Worm (Caenorhabditis elegans) whole organism, L2 larva: ENCODE data around the gene ngn-1.

Experiments used
- C34F6.9 ChIP-seq: fragments of 150-350 bp; optimal IDR thresholded peaks from 2 replicates; lab custom pipeline; 2014; ENCODE audit warnings: missing biosample characterization, missing genetic modification characterization
- F13H6.1 ChIP-seq: sonication (generic microtip); optimal IDR thresholded peaks from 2 replicates; lab custom pipeline; 2016; ENCODE audit warnings: missing genetic modification characterization, missing compliant biosample characterization
- R02D3.7 ChIP-seq: fragments of 150-350 bp; optimal IDR thresholded peaks from 2 replicates; lab custom pipeline; 2014; ENCODE audit warnings: missing biosample characterization, missing genetic modification characterization
- Y55F3AM.14 ChIP-seq: fragments of 200-800 bp; sonication (Bioruptor generic); optimal IDR thresholded peaks from 2 replicates; lab custom pipeline; 2018; ENCODE audit warnings: mild to moderate bottlenecking, missing genetic modification characterization, missing compliant biosample characterization
- ZK546.5 ChIP-seq: sonication (generic microtip); optimal IDR thresholded peaks from 2 replicates; lab custom pipeline; 2017; ENCODE audit warnings: missing biosample characterization, missing genetic modification characterization
- alr-1 ChIP-seq: fragments of 150-350 bp; optimal IDR thresholded peaks from 2 replicates; lab custom pipeline; 2014; ENCODE audit warnings: missing biosample characterization, missing genetic modification characterization
- aly-2 ChIP-seq: fragments of 150-350 bp; optimal IDR thresholded peaks from 2 replicates; lab custom pipeline; 2014; ENCODE audit warnings: missing biosample characterization, missing genetic modification characterization
- blmp-1 ChIP-seq: sonication (generic microtip); optimal IDR thresholded peaks from 2 replicates; lab custom pipeline; 2017; ENCODE audit warnings: missing genetic modification characterization, mild to moderate bottlenecking, missing compliant biosample characterization, antibody characterized with exemption, moderate library complexity; ENCODE audit not compliant: insufficient read depth
- ceh-16 ChIP-seq: fragments of 150-350 bp; optimal IDR thresholded peaks from 2 replicates; lab custom pipeline; 2014; ENCODE audit warnings: missing biosample characterization, missing genetic modification characterization
- ceh-82 ChIP-seq: fragments of 150-350 bp; optimal IDR thresholded peaks from 2 replicates; lab custom pipeline; 2014; ENCODE audit warnings: missing biosample characterization, missing genetic modification characterization
- crh-2 ChIP-seq: sonication (generic microtip); optimal IDR thresholded peaks from 2 replicates; lab custom pipeline; 2017; ENCODE audit warnings: missing biosample characterization, missing genetic modification characterization
- egl-27 ChIP-seq: sonication (generic microtip); optimal IDR thresholded peaks from 3 replicates; lab custom pipeline; 2017; ENCODE audit warnings: missing biosample characterization, missing genetic modification reagents, missing genetic modification characterization
- elt-1 ChIP-seq: fragments of 150-350 bp; optimal IDR thresholded peaks from 2 replicates; lab custom pipeline; 2014; ENCODE audit warnings: missing biosample characterization, missing genetic modification characterization
- fos-1 ChIP-seq: fragments of 150-350 bp; optimal IDR thresholded peaks from 2 replicates; lab custom pipeline; 2014; ENCODE audit warnings: missing biosample characterization, missing genetic modification characterization
- gmeb-1 ChIP-seq: fragments of 150-350 bp; optimal IDR thresholded peaks from 2 replicates; lab custom pipeline; 2014; ENCODE audit warnings: missing biosample characterization, missing genetic modification characterization
- lin-11 ChIP-seq: fragments of 150-350 bp; sonication (generic microtip); optimal IDR thresholded peaks from 2 replicates; lab custom pipeline; 2014; ENCODE audit warnings: missing biosample characterization, missing genetic modification characterization, inconsistent platforms, mixed read lengths
- lin-13 ChIP-seq: fragments of 150-350 bp; optimal IDR thresholded peaks from 2 replicates; lab custom pipeline; 2014; ENCODE audit warnings: missing biosample characterization, missing genetic modification reagents, missing genetic modification characterization
- lin-39 ChIP-seq: fragments of 150-350 bp; optimal IDR thresholded peaks from 2 replicates; lab custom pipeline; 2014; ENCODE audit warnings: missing biosample characterization, missing genetic modification reagents, missing genetic modification characterization
- lsy-2 ChIP-seq, 2 experiments: fragments of 150-350 bp in 1 of 2; sonication (generic microtip) in 1 of 2; optimal IDR thresholded peaks; 2 replicates each; lab custom pipeline; 2014 to 2017; ENCODE audit warnings: missing biosample characterization in 2 of 2, missing genetic modification characterization in 2 of 2
- mab-5 ChIP-seq: fragments of 150-350 bp; optimal IDR thresholded peaks from 2 replicates; lab custom pipeline; 2014; ENCODE audit warnings: missing biosample characterization, missing genetic modification characterization
- mbf-1 ChIP-seq: sonication (generic microtip); optimal IDR thresholded peaks from 2 replicates; lab custom pipeline; 2017; ENCODE audit warnings: missing biosample characterization, missing genetic modification characterization
- mdl-1 ChIP-seq, 2 experiments: fragments of 150-350 bp in 1 of 2; sonication (generic microtip) in 1 of 2; optimal IDR thresholded peaks; 2 replicates each; lab custom pipeline; 2017; ENCODE audit warnings: missing biosample characterization in 2 of 2, missing genetic modification characterization in 2 of 2
- nhr-11 ChIP-seq: fragments of 150-350 bp; optimal IDR thresholded peaks from 2 replicates; lab custom pipeline; 2014; ENCODE audit warnings: missing biosample characterization, missing genetic modification characterization
- nhr-12 ChIP-seq: fragments of 150-350 bp; optimal IDR thresholded peaks from 2 replicates; lab custom pipeline; 2014; ENCODE audit warnings: missing biosample characterization, missing genetic modification characterization
- nhr-129 ChIP-seq: fragments of 150-350 bp; optimal IDR thresholded peaks from 2 replicates; lab custom pipeline; 2014; ENCODE audit warnings: missing biosample characterization, missing genetic modification characterization
- nhr-21 ChIP-seq: fragments of 150-350 bp; optimal IDR thresholded peaks from 2 replicates; lab custom pipeline; 2014; ENCODE audit warnings: missing biosample characterization, missing genetic modification characterization
- nhr-23 ChIP-seq: fragments of 150-350 bp; optimal IDR thresholded peaks from 2 replicates; lab custom pipeline; 2014; ENCODE audit warnings: missing biosample characterization, missing genetic modification reagents, missing genetic modification characterization
- nhr-237 ChIP-seq: fragments of 150-350 bp; optimal IDR thresholded peaks from 2 replicates; lab custom pipeline; 2014; ENCODE audit warnings: missing biosample characterization, missing genetic modification characterization
- nhr-6 ChIP-seq: fragments of 150-350 bp; optimal IDR thresholded peaks from 2 replicates; lab custom pipeline; 2014; ENCODE audit warnings: missing biosample characterization, missing genetic modification characterization
- nhr-77 ChIP-seq: fragments of 150-350 bp; optimal IDR thresholded peaks from 2 replicates; lab custom pipeline; 2014; ENCODE audit warnings: missing biosample characterization, missing genetic modification characterization
- peb-1 ChIP-seq: fragments of 150-350 bp; optimal IDR thresholded peaks from 2 replicates; lab custom pipeline; 2014; ENCODE audit warnings: missing biosample characterization, missing genetic modification characterization
- skn-1 ChIP-seq: sonication (generic microtip); optimal IDR thresholded peaks from 2 replicates; lab custom pipeline; 2017; ENCODE audit warnings: missing biosample characterization, missing genetic modification characterization
- sma-3 ChIP-seq: sonication (generic microtip); optimal IDR thresholded peaks from 2 replicates; lab custom pipeline; 2016; ENCODE audit warnings: missing genetic modification reagents, missing genetic modification characterization, missing compliant biosample characterization
- snpc-4 ChIP-seq: fragments of 150-350 bp; optimal IDR thresholded peaks from 2 replicates; lab custom pipeline; 2014; ENCODE audit warnings: missing biosample characterization, missing genetic modification characterization
- unc-39 ChIP-seq: fragments of 150-350 bp; optimal IDR thresholded peaks from 2 replicates; lab custom pipeline; 2014; ENCODE audit warnings: missing biosample characterization, missing genetic modification characterization
- unc-55 ChIP-seq: fragments of 150-350 bp; sonication (generic microtip); optimal IDR thresholded peaks from 3 replicates; lab custom pipeline; 2014; ENCODE audit warnings: missing biosample characterization, missing genetic modification reagents, missing genetic modification characterization
- unc-62 ChIP-seq: fragments of 150-350 bp; optimal IDR thresholded peaks from 2 replicates; lab custom pipeline; 2014; ENCODE audit warnings: missing biosample characterization, missing genetic modification reagents, missing genetic modification characterization
- zag-1 ChIP-seq: fragments of 150-350 bp; optimal IDR thresholded peaks from 2 replicates; lab custom pipeline; 2014; ENCODE audit warnings: missing biosample characterization, missing genetic modification characterization
- ztf-4 ChIP-seq: fragments of 150-350 bp; optimal IDR thresholded peaks from 2 replicates; lab custom pipeline; 2014; ENCODE audit warnings: missing biosample characterization, missing genetic modification characterization

Gene ngn-1

ce11 chrIV:2658733-2659132 is 30.7 kb upstream of the ngn-1 start:
- TF ChIP-seq unc-62 (no peak), nhr-21 (tag; lab: Kevin White, UChicago) (no peak), nhr-12 (tag; lab: Kevin White, UChicago) (no peak), nhr-77 (tag; lab: Kevin White, UChicago) (no peak), nhr-237 (tag; lab: Kevin White, UChicago) (no peak), aly-2 (tag; lab: Kevin White, UChicago) (no peak), nhr-23 (no peak), mdl-1 (tag; optimal IDR thresholded peaks at IDR 0.05; lab: Kevin White, UChicago) (no peak), nhr-129 (tag; lab: Kevin White, UChicago) (no peak), C34F6.9 (tag; lab: Kevin White, UChicago) (no peak), unc-39 (tag; lab: Kevin White, UChicago) (no peak), F13H6.1 (tag; lab: Kevin White, UChicago) (no peak), sma-3 (GFP tag; lab: Kevin White, UChicago) (no peak), Y55F3AM.14 (GFP tag; lab: Kevin White, UChicago) (no peak), nhr-11 (no peak), crh-2 (tag; lab: Kevin White, UChicago) (no peak)

ce11 chrIV:2657307-2657706 is 29.2 kb upstream of the ngn-1 start:
- no peak for TF ChIP-seq zag-1 (tag; lab: Kevin White, UChicago)
- TF ChIP-seq alr-1 (tag; lab: Kevin White, UChicago) = no peak
- no peak for TF ChIP-seq mdl-1 (tag; optimal IDR thresholded peaks at IDR 0.05; lab: Kevin White, UChicago)
- no peak for TF ChIP-seq sma-3 (GFP tag; lab: Kevin White, UChicago)
- TF ChIP-seq ztf-4 (tag; lab: Kevin White, UChicago) = no peak
- TF ChIP-seq nhr-23 = no peak
- no peak for TF ChIP-seq lin-39 (tag; lab: Kevin White, UChicago)
- no peak for TF ChIP-seq nhr-11
- TF ChIP-seq nhr-6 (tag; lab: Kevin White, UChicago) = no peak
- TF ChIP-seq mab-5 (tag; lab: Kevin White, UChicago) = no peak
- no peak for TF ChIP-seq lin-11 (tag; lab: Kevin White, UChicago)
- no peak for TF ChIP-seq nhr-21 (tag; lab: Kevin White, UChicago)
- no peak for TF ChIP-seq nhr-237 (tag; lab: Kevin White, UChicago)
- TF ChIP-seq mbf-1 (tag; lab: Kevin White, UChicago) = no peak
- TF ChIP-seq ceh-82 (tag; lab: Kevin White, UChicago) = no peak
- TF ChIP-seq gmeb-1 (tag; lab: Kevin White, UChicago) = no peak
- TF ChIP-seq crh-2 (tag; lab: Kevin White, UChicago) = no peak
- no peak for TF ChIP-seq elt-1

- TF ChIP-seq fos-1 (tag; lab: Kevin White, UChicago) = no peak
- no peak for TF ChIP-seq lin-39 (tag; lab: Kevin White, UChicago)
- TF ChIP-seq blmp-1 (tag; lab: Kevin White, UChicago) = no peak
- no peak for TF ChIP-seq mbf-1 (tag; lab: Kevin White, UChicago)
- no peak for TF ChIP-seq C34F6.9 (tag; lab: Kevin White, UChicago)
- TF ChIP-seq unc-39 (tag; lab: Kevin White, UChicago) = no peak
- TF ChIP-seq unc-55 = no peak
- no peak for TF ChIP-seq egl-27 (tag; lab: Kevin White, UChicago)
- TF ChIP-seq unc-62 = no peak
- no peak for TF ChIP-seq nhr-129 (tag; lab: Kevin White, UChicago)
- TF ChIP-seq ZK546.5 (tag; lab: Kevin White, UChicago) = no peak
- no peak for TF ChIP-seq snpc-4
- no peak for TF ChIP-seq R02D3.7
- no peak for TF ChIP-seq nhr-6 (tag; lab: Kevin White, UChicago)
- no peak for TF ChIP-seq Y55F3AM.14 (GFP tag; lab: Kevin White, UChicago)
- TF ChIP-seq crh-2 (tag; lab: Kevin White, UChicago) = no peak
- no peak for TF ChIP-seq gmeb-1 (tag; lab: Kevin White, UChicago)
- no peak for TF ChIP-seq ceh-16 (tag; lab: Kevin White, UChicago)
- TF ChIP-seq mdl-1 (tag; optimal IDR thresholded peaks at IDR 0.05; lab: Kevin White, UChicago) = no peak
- no peak for TF ChIP-seq ceh-82 (tag; lab: Kevin White, UChicago)
- TF ChIP-seq, all 48 proteins: peak for 0
Observed at ce11 chrIV:2656400-2657139, 28.5 kb upstream of the ngn-1 start.

- no peak for TF ChIP-seq nhr-77 (tag; lab: Kevin White, UChicago)
- TF ChIP-seq aly-2 (tag; lab: Kevin White, UChicago) = no peak
- TF ChIP-seq skn-1 (tag; lab: Kevin White, UChicago) = no peak
- no peak for TF ChIP-seq lsy-2 (tag; optimal IDR thresholded peaks at IDR 0.05; lab: Kevin White, UChicago)
- TF ChIP-seq Y55F3AM.14 (GFP tag; lab: Kevin White, UChicago) = no peak
- no peak for TF ChIP-seq C34F6.9 (tag; lab: Kevin White, UChicago)
- no peak for TF ChIP-seq unc-39 (tag; lab: Kevin White, UChicago)
- TF ChIP-seq ZK546.5 (tag; lab: Kevin White, UChicago) = no peak
- TF ChIP-seq nhr-11 = no peak
- no peak for TF ChIP-seq lin-13
- TF ChIP-seq alr-1 (tag; lab: Kevin White, UChicago) = no peak
- no peak for TF ChIP-seq ceh-82 (tag; lab: Kevin White, UChicago)
- TF ChIP-seq nhr-12 (tag; lab: Kevin White, UChicago) = no peak
- TF ChIP-seq mbf-1 (tag; lab: Kevin White, UChicago) = no peak
- no peak for TF ChIP-seq peb-1
Observed at ce11 chrIV:2654965-2655364, 26.9 kb upstream of the ngn-1 start.
